Fruit fly (Drosophila melanogaster): Measurements from ENCODE around the gene CG15283.

- TF ChIP-seq ovo (GFP tag; optimal IDR thresholded peaks at IDR 0.05) = no peak
- no peak for TF ChIP-seq Clk (GFP tag; optimal IDR thresholded peaks at IDR 0.05)
- no peak for TF ChIP-seq bab1 (GFP tag; optimal IDR thresholded peaks at IDR 0.05)
- no peak for TF ChIP-seq CG11617 (GFP tag; optimal IDR thresholded peaks at IDR 0.05)
- TF ChIP-seq CG1620 (GFP tag; optimal IDR thresholded peaks at IDR 0.05) = no peak
- no peak for TF ChIP-seq CG7101 (tag; optimal IDR thresholded peaks at IDR 0.05)
- TF ChIP-seq Crg-1 (GFP tag; optimal IDR thresholded peaks at IDR 0.05) = no peak
- TF ChIP-seq Hr96 (GFP tag; optimal IDR thresholded peaks at IDR 0.05) = no peak
- TF ChIP-seq cnc (optimal IDR thresholded peaks at IDR 0.05) = no peak
- no peak for TF ChIP-seq kay (GFP tag; ENCODE audit: borderline replicate concordance)
Observed at dm6 chr2L:14401616-14402240, 49.0 kb downstream of the CG15283 start.
